Fruit fly (Drosophila melanogaster) whole organism, adult: ENCODE measurements around the gene CG9757.

ENCODE experiments used
- CG11617 ChIP-seq: fragments of 200-800 bp; sonication (Bioruptor generic); optimal IDR thresholded peaks from 2 replicates; lab custom pipeline; 2017; ENCODE audit warnings: mild to moderate bottlenecking, missing biosample characterization, missing genetic modification reagents, missing genetic modification characterization
- CG12768 ChIP-seq: fragments of 200-800 bp; sonication (Bioruptor generic); optimal IDR thresholded peaks from 2 replicates; lab custom pipeline; 2017; ENCODE audit warnings: missing biosample characterization, missing genetic modification characterization, mild to moderate bottlenecking, moderate library complexity, missing genetic modification reagents
- CG14711 ChIP-seq: fragments of 200-800 bp; sonication (Bioruptor generic); optimal IDR thresholded peaks from 2 replicates; lab custom pipeline; 2018; ENCODE audit warnings: missing biosample characterization, mild to moderate bottlenecking, missing genetic modification characterization, moderate library complexity
- CG1620 ChIP-seq: fragments of 200-800 bp; sonication (Bioruptor generic); optimal IDR thresholded peaks from 2 replicates; lab custom pipeline; 2016; ENCODE audit warnings: missing biosample characterization, missing genetic modification characterization
- CG33017 ChIP-seq: fragments of 200-800 bp; sonication (Bioruptor generic); optimal IDR thresholded peaks from 2 replicates; lab custom pipeline; 2018; ENCODE audit warnings: missing biosample characterization, mild to moderate bottlenecking, missing genetic modification characterization, moderate library complexity
- CG5204 ChIP-seq: fragments of 200-800 bp; sonication (Bioruptor generic); optimal IDR thresholded peaks from 2 replicates; lab custom pipeline; 2016; ENCODE audit warnings: missing biosample characterization, missing genetic modification characterization
- CG7045 ChIP-seq: fragments of 200-800 bp; sonication (Bioruptor generic); optimal IDR thresholded peaks from 2 replicates; lab custom pipeline; 2017; ENCODE audit warnings: missing biosample characterization, mild to moderate bottlenecking, missing genetic modification characterization
- CG7101 ChIP-seq: fragments of 200-800 bp; sonication (Bioruptor generic); optimal IDR thresholded peaks from 2 replicates; lab custom pipeline; 2018; ENCODE audit warnings: missing biosample characterization, mild to moderate bottlenecking, missing genetic modification characterization, moderate library complexity
- Clk ChIP-seq: fragments of 200-800 bp; sonication (Bioruptor generic); optimal IDR thresholded peaks from 2 replicates; lab custom pipeline; 2017; ENCODE audit warnings: missing biosample characterization, missing genetic modification characterization
- Crg-1 ChIP-seq: fragments of 200-800 bp; sonication (Bioruptor generic); optimal IDR thresholded peaks from 2 replicates; lab custom pipeline; 2016; ENCODE audit warnings: missing biosample characterization, missing genetic modification characterization
- Hr96 ChIP-seq: fragments of 200-800 bp; sonication (Bioruptor generic); optimal IDR thresholded peaks from 2 replicates; lab custom pipeline; 2016; ENCODE audit warnings: missing biosample characterization, missing genetic modification characterization
- Mnt ChIP-seq: fragments of 200-800 bp; sonication (Bioruptor generic); optimal IDR thresholded peaks from 2 replicates; lab custom pipeline; 2016; ENCODE audit warnings: missing biosample characterization, mild to moderate bottlenecking, missing genetic modification characterization
- bab1 ChIP-seq: fragments of 200-800 bp; sonication (Bioruptor generic); optimal IDR thresholded peaks from 3 replicates; lab custom pipeline; 2019; ENCODE audit warnings: missing biosample characterization, mild to moderate bottlenecking, missing genetic modification characterization, moderate library complexity
- cic ChIP-seq: fragments of 200-800 bp; sonication (Bioruptor generic); optimal IDR thresholded peaks from 2 replicates; lab custom pipeline; 2017; ENCODE audit warnings: missing biosample characterization, mild to moderate bottlenecking, missing genetic modification characterization, moderate library complexity
- cnc ChIP-seq, 2 experiments: fragments of >200 bp; optimal IDR thresholded peaks; 2 replicates each; lab custom pipeline; 2017
- kay ChIP-seq: fragments of 200-800 bp; sonication (Bioruptor generic); peaks from one replicate; lab custom pipeline; 2016; ENCODE audit warnings: missing biosample characterization, missing genetic modification characterization, borderline replicate concordance
- ovo ChIP-seq: fragments of 200-800 bp; sonication (Bioruptor generic); optimal IDR thresholded peaks from 2 replicates; lab custom pipeline; 2016; ENCODE audit warnings: missing biosample characterization, missing genetic modification characterization
- pad ChIP-seq: fragments of 200-800 bp; sonication (Bioruptor generic); optimal IDR thresholded peaks from 3 replicates; lab custom pipeline; 2017; ENCODE audit warnings: missing biosample characterization, missing genetic modification characterization, mild to moderate bottlenecking, moderate library complexity, missing genetic modification reagents
- tj ChIP-seq: fragments of 200-800 bp; sonication (Bioruptor generic); optimal IDR thresholded peaks from 3 replicates; lab custom pipeline; 2017; ENCODE audit warnings: missing biosample characterization, mild to moderate bottlenecking, missing genetic modification characterization, moderate library complexity
- toe ChIP-seq: fragments of 200-800 bp; sonication (Bioruptor generic); optimal IDR thresholded peaks from 2 replicates; lab custom pipeline; 2016; ENCODE audit warnings: missing biosample characterization, missing genetic modification characterization

Gene CG9757

DNA sequence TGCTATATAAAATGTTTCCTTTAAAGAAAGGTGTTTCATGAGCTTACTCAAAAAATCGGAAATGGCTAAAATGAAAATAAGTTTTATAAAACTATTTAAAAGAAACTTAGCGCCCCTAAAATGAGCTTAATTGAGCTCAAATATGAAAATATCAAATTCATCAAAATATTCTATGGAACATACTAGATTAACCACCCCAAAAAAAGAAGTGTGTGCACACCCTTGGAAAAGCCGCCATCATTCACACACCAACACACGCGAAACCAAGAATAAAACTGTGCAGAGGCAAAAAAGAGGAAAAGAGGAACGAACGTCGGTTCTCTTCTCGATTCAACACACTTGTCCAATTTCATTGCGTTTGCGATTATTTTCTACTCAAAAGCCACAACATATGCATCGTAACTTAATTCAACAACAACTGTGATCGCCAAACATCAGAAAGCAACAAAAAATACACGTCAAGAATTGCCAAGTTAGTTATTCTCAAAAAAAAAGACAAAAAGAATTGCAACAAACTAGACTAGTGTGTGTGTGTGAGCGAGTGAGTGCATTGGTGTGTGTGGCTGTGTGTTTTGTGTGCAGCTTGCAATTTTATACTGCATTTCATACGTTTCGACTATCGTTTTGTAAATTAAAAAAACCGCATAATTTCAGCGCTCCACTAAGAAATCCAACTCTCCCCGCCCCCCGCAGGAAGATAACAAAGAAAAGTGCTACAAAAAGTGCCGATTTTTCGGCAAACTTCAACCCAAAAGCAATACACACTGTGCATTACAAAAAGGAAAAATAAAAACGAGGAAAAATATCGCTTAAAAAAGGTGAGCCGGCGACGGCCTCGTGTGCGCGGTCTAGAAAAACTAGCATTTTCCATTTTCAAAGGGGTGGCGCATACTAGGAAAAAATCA is 34.7 kb upstream of the CG9757 start, which contains the start of gene rin:
Gene rin, plus strand, starts transcription at position 276 of the 905 bp plus-strand sequence.
- TF ChIP-seq CG1620 (no peak), CG7101 (tag; lab: Kevin White, UChicago) (no peak), Crg-1 (GFP tag; lab: Kevin White, UChicago) (no peak), CG14711 (no peak), toe (GFP tag; lab: Kevin White, UChicago) (no peak), cnc (optimal IDR thresholded peaks at IDR 0.05; lab: Kevin White, UChicago) (no peak), cic (GFP tag; lab: Kevin White, UChicago) (peak; percentile 32), Hr96 (GFP tag; lab: Kevin White, UChicago) (no peak), bab1 (GFP tag; lab: Kevin White, UChicago) (peak; percentile 27), Mnt (no peak), pad (peak; percentile 4), CG12768 (GFP tag; lab: Kevin White, UChicago) (peak; percentile 28), Clk (no peak), ovo (GFP tag; lab: Kevin White, UChicago) (no peak), kay (peak; percentile 30), tj (GFP tag; lab: Kevin White, UChicago) (peak; percentile 94), CG5204 (GFP tag; lab: Kevin White, UChicago) (no peak)

DNA sequence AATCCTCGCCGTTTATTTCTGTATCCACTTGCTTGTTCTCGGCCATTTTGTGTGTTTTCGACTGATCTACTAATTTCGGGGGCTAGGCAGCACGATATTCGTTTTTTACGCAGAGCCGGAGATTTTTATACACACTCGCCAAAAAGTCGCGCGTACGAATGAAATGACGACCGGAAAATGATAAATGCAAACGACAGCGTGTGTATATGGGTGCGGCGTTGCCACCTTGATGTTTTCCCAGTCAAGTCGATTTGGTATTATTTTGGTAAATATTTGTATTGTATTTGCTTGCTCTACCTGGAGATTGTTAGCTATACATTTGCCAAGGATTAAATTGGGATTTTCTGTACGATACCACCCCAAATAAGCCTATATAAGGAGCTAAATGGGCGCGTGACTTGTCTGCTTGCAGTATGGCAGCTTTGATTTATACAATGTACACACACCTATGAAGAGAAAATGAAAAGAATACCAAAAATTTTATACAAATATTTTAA is 33.7 kb upstream of the CG9757 start, which contains the start of gene sqd:
Gene sqd, minus strand, starts transcription at position 431 of the 497 bp plus-strand sequence.
- TF ChIP-seq CG1620 (peak; percentile 46), CG12768 (GFP tag; lab: Kevin White, UChicago) (peak; percentile 70), CG7101 (tag; lab: Kevin White, UChicago) (peak; percentile 67), Crg-1 (GFP tag; lab: Kevin White, UChicago) (peak; percentile 49), ovo (GFP tag; lab: Kevin White, UChicago) (peak; percentile 30), CG7045 (GFP tag; lab: Kevin White, UChicago) (peak; percentile 55), Clk (no peak), tj (GFP tag; lab: Kevin White, UChicago) (peak; percentile 47), cic (GFP tag; lab: Kevin White, UChicago) (peak; percentile 46), kay (peak; percentile 51), Mnt (peak; percentile 42), cnc (optimal IDR thresholded peaks at IDR 0.05; lab: Kevin White, UChicago) (no peak), bab1 (GFP tag; lab: Kevin White, UChicago) (peak; percentile 74), CG14711 (peak; percentile 41), pad (peak; percentile 31), Hr96 (GFP tag; lab: Kevin White, UChicago) (peak; percentile 72), CG5204 (GFP tag; lab: Kevin White, UChicago) (no peak), toe (GFP tag; lab: Kevin White, UChicago) (no peak), CG33017 (tag; lab: Kevin White, UChicago) (peak; percentile 48), CG11617 (GFP tag; lab: Kevin White, UChicago) (peak; percentile 55)

DNA sequence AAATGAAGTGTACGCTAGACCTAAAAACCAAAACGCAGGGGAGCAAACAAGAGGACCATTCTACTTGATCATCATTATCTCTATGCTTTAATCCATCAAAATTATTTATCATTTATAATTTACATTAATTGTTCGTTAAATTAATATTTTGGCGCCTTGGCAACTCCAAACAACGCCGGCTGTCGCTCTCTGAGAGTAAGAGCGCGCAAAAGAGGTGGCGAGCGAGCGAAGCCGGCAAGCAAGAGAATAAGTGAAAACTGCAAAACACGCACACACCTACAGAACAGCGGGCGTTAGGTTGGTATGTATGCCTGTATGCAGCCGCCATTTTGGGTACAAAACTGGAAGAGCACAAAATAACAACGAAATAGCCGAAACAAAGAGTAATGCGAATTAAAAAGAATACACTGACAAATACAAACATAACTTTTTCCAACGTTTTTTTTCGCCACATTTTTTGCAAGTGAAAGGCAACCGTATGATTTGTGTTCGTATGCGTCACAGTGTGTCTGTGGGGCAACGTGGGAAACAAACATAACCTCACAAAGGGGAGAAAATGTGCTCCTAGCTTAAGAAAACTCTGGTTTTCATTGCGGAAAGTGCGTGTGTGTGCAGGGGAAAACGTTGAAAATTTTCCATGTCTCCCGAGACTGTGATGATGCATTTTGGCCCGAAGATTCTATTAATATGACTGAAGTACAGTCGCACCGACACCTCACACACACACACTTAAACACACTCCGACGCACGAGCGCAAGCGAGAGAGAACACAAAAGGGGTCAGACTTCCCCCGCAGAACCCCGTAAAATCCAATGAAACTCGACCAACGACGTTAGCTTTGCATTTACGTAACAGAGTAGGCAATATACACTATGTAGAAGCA is 32.8 kb upstream of the CG9757 start:
- TF ChIP-seq Clk, result peak; percentile 29
- peak; percentile 57 for TF ChIP-seq CG33017 (tag; lab: Kevin White, UChicago)
- peak; percentile 94 for TF ChIP-seq Mnt
- TF ChIP-seq Hr96 (GFP tag; lab: Kevin White, UChicago), result no peak
- TF ChIP-seq tj (GFP tag; lab: Kevin White, UChicago), result peak; percentile 39
- no peak for TF ChIP-seq CG5204 (GFP tag; lab: Kevin White, UChicago)
- peak; percentile 32 for TF ChIP-seq CG7045 (GFP tag; lab: Kevin White, UChicago)
- peak; percentile 33 for TF ChIP-seq CG11617 (GFP tag; lab: Kevin White, UChicago)
- no peak for TF ChIP-seq toe (GFP tag; lab: Kevin White, UChicago)
- peak; percentile 39 for TF ChIP-seq pad
- TF ChIP-seq Crg-1 (GFP tag; lab: Kevin White, UChicago), result no peak
- peak; percentile 97 for TF ChIP-seq CG14711
- TF ChIP-seq CG12768 (GFP tag; lab: Kevin White, UChicago), result peak; percentile 29
- peak; percentile 59 for TF ChIP-seq cic (GFP tag; lab: Kevin White, UChicago)
- peak; percentile 68 for TF ChIP-seq bab1 (GFP tag; lab: Kevin White, UChicago)
- no peak for TF ChIP-seq ovo (GFP tag; lab: Kevin White, UChicago)
- peak; percentile 88 for TF ChIP-seq kay
- TF ChIP-seq CG7101 (tag; lab: Kevin White, UChicago), result peak; percentile 40
- TF ChIP-seq CG1620, result no peak

DNA sequence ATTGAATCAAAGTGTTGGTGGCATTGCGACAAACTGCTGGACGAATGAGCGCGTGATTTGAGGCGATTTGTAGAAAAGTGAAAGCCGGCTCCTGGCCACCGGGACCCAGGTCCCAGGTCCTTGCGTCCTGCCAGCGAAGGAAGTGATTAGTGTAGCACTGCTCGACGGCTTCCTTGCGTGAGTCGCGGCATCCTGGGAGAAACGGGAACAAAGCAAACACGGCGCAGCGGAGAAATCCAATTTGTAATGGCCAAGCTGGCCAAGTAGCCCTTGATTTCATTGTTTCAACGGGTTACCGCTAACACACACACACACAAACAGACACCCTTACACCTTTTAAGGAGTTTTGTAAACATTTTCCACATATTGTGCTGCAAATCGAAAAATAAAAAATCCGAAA is 19.4 kb upstream of the CG9757 start, which contains the start of gene CG10841:
Gene CG10841, plus strand, starts transcription at position 301 of the 400 bp plus-strand sequence.
- TF ChIP-seq pad, result no peak
- no peak for TF ChIP-seq Mnt
- TF ChIP-seq Hr96 (GFP tag; lab: Kevin White, UChicago), result no peak
- no peak for TF ChIP-seq CG7045 (GFP tag; lab: Kevin White, UChicago)
- no peak for TF ChIP-seq kay
- no peak for TF ChIP-seq cic (GFP tag; lab: Kevin White, UChicago)
- no peak for TF ChIP-seq CG1620
- no peak for TF ChIP-seq Crg-1 (GFP tag; lab: Kevin White, UChicago)
- no peak for TF ChIP-seq tj (GFP tag; lab: Kevin White, UChicago)
- TF ChIP-seq CG11617 (GFP tag; lab: Kevin White, UChicago), result no peak
- TF ChIP-seq CG33017 (tag; lab: Kevin White, UChicago), result no peak
- no peak for TF ChIP-seq CG12768 (GFP tag; lab: Kevin White, UChicago)
- no peak for TF ChIP-seq CG14711
